Fruit fly (Drosophila melanogaster) whole organism, wandering third instar larva: ENCODE data around the gene Dad1.

Source experiments
- Abd-B ChIP-seq: fragments of >200 bp; optimal IDR thresholded peaks from 2 replicates; lab custom pipeline; 2017; ENCODE audit warnings: missing biosample characterization, missing genetic modification characterization
- HLH106 ChIP-seq: fragments of 200-800 bp; optimal IDR thresholded peaks from 3 replicates; lab custom pipeline; 2019; ENCODE audit warnings: missing biosample characterization, mild to moderate bottlenecking, missing genetic modification characterization, moderate library complexity
- Hr78 ChIP-seq: fragments of >200 bp; optimal IDR thresholded peaks from 2 replicates; lab custom pipeline; 2017; ENCODE audit warnings: missing biosample characterization, missing genetic modification characterization
- Sp1 ChIP-seq: fragments of 200-800 bp; sonication (Bioruptor generic); optimal IDR thresholded peaks from 3 replicates; lab custom pipeline; 2019; ENCODE audit warnings: missing biosample characterization, mild to moderate bottlenecking, missing genetic modification characterization, moderate library complexity
- br ChIP-seq: fragments of 200-800 bp; sonication (Bioruptor generic); optimal IDR thresholded peaks from 2 replicates; lab custom pipeline; 2016; ENCODE audit warnings: missing biosample characterization, missing genetic modification characterization
- dsf ChIP-seq: sonication (Bioruptor generic); optimal IDR thresholded peaks from 2 replicates; lab custom pipeline; 2016; ENCODE audit warnings: missing biosample characterization, missing genetic modification characterization, borderline replicate concordance
- ey ChIP-seq: fragments of 200-800 bp; sonication (Bioruptor generic); optimal IDR thresholded peaks from 2 replicates; lab custom pipeline; 2016; ENCODE audit warnings: missing biosample characterization, missing genetic modification characterization
- lola ChIP-seq: fragments of >200 bp; optimal IDR thresholded peaks from 2 replicates; lab custom pipeline; 2017; ENCODE audit warnings: missing biosample characterization, missing genetic modification characterization
- pan ChIP-seq: fragments of >200 bp; optimal IDR thresholded peaks from 2 replicates; lab custom pipeline; 2017
- usp ChIP-seq: fragments of >200 bp; optimal IDR thresholded peaks from 2 replicates; lab custom pipeline; 2017; ENCODE audit warnings: missing biosample characterization, missing genetic modification characterization
- woc ChIP-seq: sonication (Bioruptor generic); optimal IDR thresholded peaks from 2 replicates; lab custom pipeline; 2016; ENCODE audit warnings: missing biosample characterization, mild to moderate bottlenecking, missing genetic modification characterization

dm6 chr2L:8344536-8344935 is 39.4 kb downstream of the Dad1 start:
- TF ChIP-seq Abd-B (GFP tag; lab: Kevin White, UChicago), result no peak
- no peak for TF ChIP-seq Hr78
- no peak for TF ChIP-seq usp (GFP tag; lab: Kevin White, UChicago)
- no peak for TF ChIP-seq ey
- TF ChIP-seq HLH106 (tag; lab: Kevin White, UChicago), result no peak
- no peak for TF ChIP-seq Sp1 (GFP tag; lab: Kevin White, UChicago)
- TF ChIP-seq pan (lab: Kevin White, UChicago), result no peak
- TF ChIP-seq lola (GFP tag; lab: Kevin White, UChicago), result no peak
- TF ChIP-seq br, result no peak
- no peak for TF ChIP-seq dsf (GFP tag; lab: Kevin White, UChicago)
- TF ChIP-seq woc, result no peak
